Worm (Caenorhabditis elegans) whole organism, late embryonic: ENCODE data around the gene unc-7.

ENCODE experiments used
- F13H6.1 ChIP-seq: sonication (generic microtip); optimal IDR thresholded peaks from 2 replicates; lab custom pipeline; 2016; ENCODE audit warnings: missing genetic modification characterization, missing compliant biosample characterization
- K09A11.1 ChIP-seq: sonication (generic microtip); optimal IDR thresholded peaks from 2 replicates; lab custom pipeline; 2017; ENCODE audit warnings: antibody characterized with exemption, mild to moderate bottlenecking, missing genetic modification characterization, missing compliant biosample characterization; ENCODE audit not compliant: insufficient read depth
- T23F11.4 ChIP-seq: fragments of 200-800 bp; sonication (Bioruptor generic); optimal IDR thresholded peaks from 2 replicates; lab custom pipeline; 2018; ENCODE audit warnings: mild to moderate bottlenecking, missing genetic modification characterization, missing compliant biosample characterization
- ama-1 ChIP-seq: fragments of 150-350 bp; optimal IDR thresholded peaks from 2 replicates; lab custom pipeline; 2014
- ceh-19 ChIP-seq: fragments of 200-800 bp; sonication (Bioruptor generic); optimal IDR thresholded peaks from 2 replicates; lab custom pipeline; 2018; ENCODE audit warnings: mild to moderate bottlenecking, missing genetic modification characterization, missing compliant biosample characterization
- ceh-2 ChIP-seq: sonication (generic microtip); optimal IDR thresholded peaks from 2 replicates; lab custom pipeline; 2016; ENCODE audit warnings: missing genotype, missing genetic modification characterization, missing compliant biosample characterization
- ceh-31 ChIP-seq: sonication (generic microtip); optimal IDR thresholded peaks from 2 replicates; lab custom pipeline; 2016; ENCODE audit warnings: missing genetic modification characterization, missing compliant biosample characterization
- hlh-30 ChIP-seq: sonication (generic microtip); optimal IDR thresholded peaks from 2 replicates; lab custom pipeline; 2017; ENCODE audit warnings: antibody characterized with exemption, missing genetic modification characterization, missing compliant biosample characterization; ENCODE audit not compliant: insufficient read depth
- hlh-6 ChIP-seq: sonication (generic microtip); optimal IDR thresholded peaks from 2 replicates; lab custom pipeline; 2016; ENCODE audit warnings: missing genotype, missing genetic modification characterization, missing compliant biosample characterization
- nhr-11 ChIP-seq: fragments of 150-350 bp; optimal IDR thresholded peaks from 2 replicates; lab custom pipeline; 2014; ENCODE audit warnings: missing biosample characterization, missing genetic modification characterization
- pag-3 ChIP-seq: sonication (generic microtip); optimal IDR thresholded peaks from 2 replicates; lab custom pipeline; 2016; ENCODE audit warnings: missing compliant biosample characterization, missing genetic modification characterization, borderline replicate concordance
- pha-4 ChIP-seq: fragments of 150-350 bp; optimal IDR thresholded peaks from 2 replicates; lab custom pipeline; 2018; ENCODE audit warnings: missing biosample characterization, missing genetic modification reagents, missing genetic modification characterization
- sdc-2 ChIP-seq: sonication (generic microtip); optimal IDR thresholded peaks from 2 replicates; lab custom pipeline; 2016; ENCODE audit warnings: missing genotype, missing genetic modification characterization, missing compliant biosample characterization
- ztf-16 ChIP-seq: sonication (generic microtip); optimal IDR thresholded peaks from 2 replicates; lab custom pipeline; 2017; ENCODE audit warnings: missing genetic modification characterization, missing compliant biosample characterization

ce11 chrX:15155054-15155453 lies 7.5 kb upstream of the unc-7 start:
- TF ChIP-seq T23F11.4 (no peak), ama-1 (lab: Kevin White, UChicago) (no peak), hlh-6 (tag; lab: Kevin White, UChicago) (no peak), F13H6.1 (tag; lab: Kevin White, UChicago) (no peak), ceh-19 (no peak), ztf-16 (tag; lab: Kevin White, UChicago) (no peak), K09A11.1 (no peak), hlh-30 (no peak), pha-4 (tag; lab: Kevin White, UChicago) (no peak), nhr-11 (no peak), pag-3 (tag; lab: Kevin White, UChicago) (no peak), ceh-31 (peak; percentile 74), ceh-2 (tag; lab: Kevin White, UChicago) (no peak), sdc-2 (tag; lab: Kevin White, UChicago) (no peak)
